Worm (Caenorhabditis elegans): Measurements from ENCODE around the gene srbc-9.

srbc-9 gene

ce11 chrV:7465509-7465908 lies 24.7 kb downstream of the srbc-9 start, which contains the start of gene F25E5.1:
Gene F25E5.1, plus strand, starts transcription at chrV:7465884.
- 0 out of 2 replicates have a peak, but pooled peaks have one; percentile 57 for TF ChIP-seq ztf-23 (GFP tag; IDR thresholded peaks at IDR 0.05)
- TF ChIP-seq cog-1 (tag; optimal IDR thresholded peaks at IDR 0.05): peak; percentile 27
- TF ChIP-seq T22C8.4 (GFP tag; IDR thresholded peaks at IDR 0.05): no peak

- TF ChIP-seq cog-1 (tag; optimal IDR thresholded peaks at IDR 0.05) (no peak), flt-1 (GFP tag; IDR thresholded peaks at IDR 0.05) (no peak), T22C8.4 (GFP tag; IDR thresholded peaks at IDR 0.05) (no peak), ref-1 (GFP tag; conservative IDR thresholded peaks at IDR 0.05) (no peak), ztf-23 (GFP tag; IDR thresholded peaks at IDR 0.05) (no peak), klf-2 (GFP tag; conservative IDR thresholded peaks at IDR 0.05) (no peak), ztf-29 (GFP tag; IDR thresholded peaks at IDR 0.05) (no peak), tab-1 (GFP tag; IDR thresholded peaks at IDR 0.05) (no peak), med-1 (GFP tag; optimal IDR thresholded peaks at IDR 0.05; ENCODE audit: insufficient read depth) (no peak)
Observed at ce11 chrV:7464696-7465095, 25.5 kb downstream of the srbc-9 start, which contains the start of gene srh-89. Gene srh-89, minus strand, starts transcription at chrV:7464796.

- TF ChIP-seq cog-1 (tag; optimal IDR thresholded peaks at IDR 0.05) (no peak), ztf-29 (GFP tag; IDR thresholded peaks at IDR 0.05) (no peak), flt-1 (GFP tag; IDR thresholded peaks at IDR 0.05) (no peak), ref-1 (GFP tag; conservative IDR thresholded peaks at IDR 0.05) (no peak), klf-2 (GFP tag; conservative IDR thresholded peaks at IDR 0.05) (no peak), ztf-23 (GFP tag; IDR thresholded peaks at IDR 0.05) (no peak), T22C8.4 (GFP tag; IDR thresholded peaks at IDR 0.05) (no peak), med-1 (GFP tag; optimal IDR thresholded peaks at IDR 0.05; ENCODE audit: insufficient read depth) (no peak), tab-1 (GFP tag; IDR thresholded peaks at IDR 0.05) (no peak)
Observed at ce11 chrV:7460898-7461297, 29.3 kb downstream of the srbc-9 start, which contains the start of gene srh-92. Gene srh-92, minus strand, starts transcription at chrV:7460998.

- TF ChIP-seq cog-1 (tag; optimal IDR thresholded peaks at IDR 0.05) (no peak), tab-1 (GFP tag; IDR thresholded peaks at IDR 0.05) (no peak)
Observed at ce11 chrV:7455008-7455407, 35.2 kb downstream of the srbc-9 start, which contains the start of gene F25E5.2. Gene F25E5.2, plus strand, starts transcription at chrV:7455308.

- TF ChIP-seq ztf-23 (GFP tag; IDR thresholded peaks at IDR 0.05): no peak
- no peak for TF ChIP-seq cog-1 (tag; optimal IDR thresholded peaks at IDR 0.05)
- TF ChIP-seq flt-1 (GFP tag; IDR thresholded peaks at IDR 0.05): no peak
- TF ChIP-seq med-1 (GFP tag; optimal IDR thresholded peaks at IDR 0.05; ENCODE audit: insufficient read depth): no peak
- no peak for TF ChIP-seq klf-2 (GFP tag; conservative IDR thresholded peaks at IDR 0.05)
- no peak for TF ChIP-seq T22C8.4 (GFP tag; IDR thresholded peaks at IDR 0.05)
- TF ChIP-seq tab-1 (GFP tag; IDR thresholded peaks at IDR 0.05): no peak
- no peak for TF ChIP-seq ref-1 (GFP tag; conservative IDR thresholded peaks at IDR 0.05)
- TF ChIP-seq ztf-29 (GFP tag; IDR thresholded peaks at IDR 0.05): no peak
Observed at ce11 chrV:7454236-7454635, 36.0 kb downstream of the srbc-9 start, which contains the start of gene try-8. Gene try-8, minus strand, starts transcription at chrV:7454336.

ce11 chrV:7451421-7451820 lies 38.8 kb downstream of the srbc-9 start, which contains the start of gene try-11:
Gene try-11, plus strand, starts transcription at chrV:7451721.
- TF ChIP-seq ztf-23 (GFP tag; IDR thresholded peaks at IDR 0.05) (no peak), ztf-29 (GFP tag; IDR thresholded peaks at IDR 0.05) (no peak), med-1 (GFP tag; optimal IDR thresholded peaks at IDR 0.05; ENCODE audit: insufficient read depth) (no peak), ref-1 (GFP tag; conservative IDR thresholded peaks at IDR 0.05) (no peak), cog-1 (tag; optimal IDR thresholded peaks at IDR 0.05) (no peak), T22C8.4 (GFP tag; IDR thresholded peaks at IDR 0.05) (no peak), klf-2 (GFP tag; conservative IDR thresholded peaks at IDR 0.05) (no peak), flt-1 (GFP tag; IDR thresholded peaks at IDR 0.05) (no peak)

- no peak for TF ChIP-seq cog-1 (tag; optimal IDR thresholded peaks at IDR 0.05)
- TF ChIP-seq klf-2 (GFP tag; conservative IDR thresholded peaks at IDR 0.05): no peak
- no peak for TF ChIP-seq ztf-29 (GFP tag; IDR thresholded peaks at IDR 0.05)
- no peak for TF ChIP-seq ref-1 (GFP tag; conservative IDR thresholded peaks at IDR 0.05)
Observed at ce11 chrV:7449303-7449827, 40.9 kb downstream of the srbc-9 start, which contains the start of gene try-12. Gene try-12, plus strand, starts transcription at chrV:7449353.

ce11 chrV:7446965-7447364 lies 43.3 kb downstream of the srbc-9 start, which contains the start of gene F25E5.5:
Gene F25E5.5, plus strand, starts transcription at chrV:7447265.
- no peak for TF ChIP-seq T22C8.4 (GFP tag; IDR thresholded peaks at IDR 0.05)
- TF ChIP-seq cog-1 (tag; optimal IDR thresholded peaks at IDR 0.05): no peak
- no peak for TF ChIP-seq ref-1 (GFP tag; conservative IDR thresholded peaks at IDR 0.05)
- TF ChIP-seq ztf-23 (GFP tag; IDR thresholded peaks at IDR 0.05): no peak
- TF ChIP-seq ztf-29 (GFP tag; IDR thresholded peaks at IDR 0.05): no peak
- TF ChIP-seq klf-2 (GFP tag; conservative IDR thresholded peaks at IDR 0.05): no peak
- TF ChIP-seq flt-1 (GFP tag; IDR thresholded peaks at IDR 0.05): no peak
- TF ChIP-seq tab-1 (GFP tag; IDR thresholded peaks at IDR 0.05): no peak
- no peak for TF ChIP-seq med-1 (GFP tag; optimal IDR thresholded peaks at IDR 0.05; ENCODE audit: insufficient read depth)

ce11 chrV:7444331-7444730 lies 45.9 kb downstream of the srbc-9 start, which contains the start of gene nhr-141:
Gene nhr-141, plus strand, starts transcription at chrV:7444661.
- TF ChIP-seq tab-1 (GFP tag; IDR thresholded peaks at IDR 0.05): 0 out of 2 replicates have a peak, but pooled peaks have one; percentile 40

ce11 chrV:7443480-7443879 lies 46.8 kb downstream of the srbc-9 start:
- 0 out of 2 replicates have a peak, but pooled peaks have one; percentile 27 for TF ChIP-seq flt-1 (GFP tag; IDR thresholded peaks at IDR 0.05)
- TF ChIP-seq ref-1 (GFP tag; conservative IDR thresholded peaks at IDR 0.05): peak; percentile 46; the same call in 1 of the 2 replicates
- peak; percentile 79; the same call in 1 of the 2 replicates for TF ChIP-seq ztf-23 (GFP tag; IDR thresholded peaks at IDR 0.05)
- TF ChIP-seq klf-2 (GFP tag; conservative IDR thresholded peaks at IDR 0.05): peak; percentile 79
- peak; percentile 39; the same call in 1 of the 2 replicates for TF ChIP-seq ztf-29 (GFP tag; IDR thresholded peaks at IDR 0.05)

All from whole organism, midembryonic.